Worm (Caenorhabditis elegans) whole organism, L2 larva: ENCODE results near the gene atgp-2.

ENCODE experiments used
- F13H6.1 ChIP-seq: sonication (generic microtip); optimal IDR thresholded peaks from 2 replicates; lab custom pipeline; 2016; ENCODE audit warnings: missing genetic modification characterization, missing compliant biosample characterization
- R02D3.7 ChIP-seq: fragments of 150-350 bp; optimal IDR thresholded peaks from 2 replicates; lab custom pipeline; 2014; ENCODE audit warnings: missing biosample characterization, missing genetic modification characterization
- aly-2 ChIP-seq: fragments of 150-350 bp; optimal IDR thresholded peaks from 2 replicates; lab custom pipeline; 2014; ENCODE audit warnings: missing biosample characterization, missing genetic modification characterization
- ama-1 ChIP-seq: fragments of 150-350 bp; optimal IDR thresholded peaks from 2 replicates; lab custom pipeline; 2018; ENCODE audit warnings: inconsistent platforms
- blmp-1 ChIP-seq: sonication (generic microtip); optimal IDR thresholded peaks from 2 replicates; lab custom pipeline; 2017; ENCODE audit warnings: missing genetic modification characterization, mild to moderate bottlenecking, missing compliant biosample characterization, antibody characterized with exemption, moderate library complexity; ENCODE audit not compliant: insufficient read depth
- ceh-16 ChIP-seq: fragments of 150-350 bp; optimal IDR thresholded peaks from 2 replicates; lab custom pipeline; 2014; ENCODE audit warnings: missing biosample characterization, missing genetic modification characterization
- crh-2 ChIP-seq: sonication (generic microtip); optimal IDR thresholded peaks from 2 replicates; lab custom pipeline; 2017; ENCODE audit warnings: missing biosample characterization, missing genetic modification characterization
- dmd-4 ChIP-seq: sonication (generic microtip); optimal IDR thresholded peaks from 2 replicates; lab custom pipeline; 2017; ENCODE audit warnings: missing biosample characterization, missing genetic modification characterization
- elt-1 ChIP-seq: fragments of 150-350 bp; optimal IDR thresholded peaks from 2 replicates; lab custom pipeline; 2014; ENCODE audit warnings: missing biosample characterization, missing genetic modification characterization
- gmeb-1 ChIP-seq: fragments of 150-350 bp; optimal IDR thresholded peaks from 2 replicates; lab custom pipeline; 2014; ENCODE audit warnings: missing biosample characterization, missing genetic modification characterization
- lin-11 ChIP-seq: fragments of 150-350 bp; sonication (generic microtip); optimal IDR thresholded peaks from 2 replicates; lab custom pipeline; 2014; ENCODE audit warnings: missing biosample characterization, missing genetic modification characterization, inconsistent platforms, mixed read lengths
- lin-39 ChIP-seq: fragments of 150-350 bp; optimal IDR thresholded peaks from 2 replicates; lab custom pipeline; 2014; ENCODE audit warnings: missing biosample characterization, missing genetic modification reagents, missing genetic modification characterization
- mbf-1 ChIP-seq: sonication (generic microtip); optimal IDR thresholded peaks from 2 replicates; lab custom pipeline; 2017; ENCODE audit warnings: missing biosample characterization, missing genetic modification characterization
- mdl-1 ChIP-seq, 2 experiments: fragments of 150-350 bp in 1 of 2; sonication (generic microtip) in 1 of 2; optimal IDR thresholded peaks; 2 replicates each; lab custom pipeline; 2017; ENCODE audit warnings: missing biosample characterization in 2 of 2, missing genetic modification characterization in 2 of 2
- nhr-21 ChIP-seq: fragments of 150-350 bp; optimal IDR thresholded peaks from 2 replicates; lab custom pipeline; 2014; ENCODE audit warnings: missing biosample characterization, missing genetic modification characterization
- nhr-23 ChIP-seq: fragments of 150-350 bp; optimal IDR thresholded peaks from 2 replicates; lab custom pipeline; 2014; ENCODE audit warnings: missing biosample characterization, missing genetic modification reagents, missing genetic modification characterization
- nhr-25 ChIP-seq: fragments of 150-350 bp; sonication (generic microtip); optimal IDR thresholded peaks from 3 replicates; lab custom pipeline; 2014; ENCODE audit warnings: missing biosample characterization, missing genetic modification characterization
- nhr-6 ChIP-seq: fragments of 150-350 bp; optimal IDR thresholded peaks from 2 replicates; lab custom pipeline; 2014; ENCODE audit warnings: missing biosample characterization, missing genetic modification characterization
- peb-1 ChIP-seq: fragments of 150-350 bp; optimal IDR thresholded peaks from 2 replicates; lab custom pipeline; 2014; ENCODE audit warnings: missing biosample characterization, missing genetic modification characterization
- sem-4 ChIP-seq: fragments of 150-350 bp; optimal IDR thresholded peaks from 2 replicates; lab custom pipeline; 2014; ENCODE audit warnings: missing biosample characterization, missing genetic modification reagents, missing genetic modification characterization
- skn-1 ChIP-seq: sonication (generic microtip); optimal IDR thresholded peaks from 2 replicates; lab custom pipeline; 2017; ENCODE audit warnings: missing biosample characterization, missing genetic modification characterization
- sma-3 ChIP-seq: sonication (generic microtip); optimal IDR thresholded peaks from 2 replicates; lab custom pipeline; 2016; ENCODE audit warnings: missing genetic modification reagents, missing genetic modification characterization, missing compliant biosample characterization
- sma-9 ChIP-seq, 2 experiments: fragments of 150-350 bp in 1 of 2; sonication (generic microtip) in 1 of 2; optimal IDR thresholded peaks; 2 replicates each; lab custom pipeline; 2014 to 2016; ENCODE audit warnings: missing genetic modification characterization in 2 of 2, mild to moderate bottlenecking in 1 of 2, missing biosample characterization in 1 of 2, missing compliant biosample characterization in 1 of 2, missing genetic modification reagents in 1 of 2, moderate library complexity in 1 of 2
- snpc-4 ChIP-seq: fragments of 150-350 bp; optimal IDR thresholded peaks from 2 replicates; lab custom pipeline; 2014; ENCODE audit warnings: missing biosample characterization, missing genetic modification characterization
- unc-62 ChIP-seq: fragments of 150-350 bp; optimal IDR thresholded peaks from 2 replicates; lab custom pipeline; 2014; ENCODE audit warnings: missing biosample characterization, missing genetic modification reagents, missing genetic modification characterization
- zag-1 ChIP-seq: fragments of 150-350 bp; optimal IDR thresholded peaks from 2 replicates; lab custom pipeline; 2014; ENCODE audit warnings: missing biosample characterization, missing genetic modification characterization
- ztf-1 ChIP-seq: fragments of 200-800 bp; sonication (Bioruptor generic); conservative IDR thresholded peaks from 2 replicates; pipeline ENCODE4 v1.3.6; 2022; ENCODE audit warnings: missing genetic modification characterization, missing compliant biosample characterization
- ztf-11 ChIP-seq: sonication (generic microtip); optimal IDR thresholded peaks from 2 replicates; lab custom pipeline; 2017; ENCODE audit warnings: missing biosample characterization, missing genetic modification characterization
- ztf-4 ChIP-seq: fragments of 150-350 bp; optimal IDR thresholded peaks from 2 replicates; lab custom pipeline; 2014; ENCODE audit warnings: missing biosample characterization, missing genetic modification characterization

atgp-2 gene

DNA sequence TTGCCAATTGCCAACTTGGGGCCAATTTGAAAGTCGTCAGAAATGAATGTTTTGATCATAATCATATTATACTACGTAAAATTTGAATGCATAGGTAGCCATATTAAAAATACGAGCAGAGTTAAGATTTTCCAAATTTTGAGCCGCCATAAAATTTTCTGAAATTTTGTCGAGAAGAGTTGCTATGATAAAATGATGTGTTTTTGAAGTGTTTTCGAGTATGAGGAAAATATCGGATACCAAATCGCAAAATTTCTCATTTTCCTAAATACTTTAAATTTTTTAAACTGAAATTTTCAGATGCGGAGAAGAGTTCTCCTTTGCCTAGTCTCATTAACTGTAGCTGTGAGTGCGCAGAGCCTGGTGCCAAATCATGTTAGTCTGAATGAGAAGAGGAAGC, 16.6 kb downstream of the atgp-2 start, which contains the start of gene tag-297:
Gene tag-297, plus strand, starts transcription at position 301 of the 400 bp plus-strand sequence.
- no peak for TF ChIP-seq nhr-6 (tag; lab: Kevin White, UChicago)
- no peak for TF ChIP-seq skn-1 (tag; lab: Kevin White, UChicago)

DNA sequence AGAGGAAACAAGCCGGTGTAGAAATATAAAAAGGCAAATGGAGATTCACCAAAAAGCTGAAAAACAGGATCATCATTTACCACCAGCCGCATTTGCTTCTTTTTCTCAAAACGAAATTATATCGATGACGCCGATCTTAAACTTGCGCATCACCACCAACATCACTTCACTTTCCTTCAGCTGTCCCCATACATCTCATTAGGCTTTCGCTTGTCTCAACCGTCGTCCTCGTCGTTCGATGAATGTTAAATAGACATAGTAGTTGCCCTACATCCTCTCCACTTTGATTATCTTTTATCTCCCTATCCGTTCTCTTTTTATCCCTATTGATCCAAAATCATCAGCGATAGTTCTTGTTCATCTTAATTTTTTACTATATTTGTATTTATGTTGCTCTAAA, 17.0 kb downstream of the atgp-2 start:
- TF ChIP-seq sma-3 (no peak), blmp-1 (tag; lab: Kevin White, UChicago) (peak; percentile 52)

DNA sequence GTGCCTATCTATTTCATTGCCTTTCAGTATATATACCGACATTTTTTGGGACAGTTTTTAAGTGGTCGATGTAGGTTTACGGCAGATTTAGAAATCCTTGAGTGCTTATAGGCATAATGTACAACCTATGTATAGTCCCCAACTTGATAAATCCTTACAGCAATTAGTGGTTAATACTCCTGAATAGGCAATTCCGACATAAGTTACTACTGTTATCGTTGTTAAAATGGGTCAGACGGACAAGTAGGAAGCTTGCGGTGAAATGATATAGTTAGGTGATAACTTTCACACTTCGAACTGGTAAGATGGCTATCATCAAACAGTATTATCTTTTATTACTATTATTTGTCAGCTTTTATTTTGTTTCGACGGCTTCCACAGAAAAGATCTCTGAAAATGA, 21.1 kb downstream of the atgp-2 start, which contains the start of gene mltn-10:
Gene mltn-10, plus strand, starts transcription at position 301 of the 400 bp plus-strand sequence.
- no peak for TF ChIP-seq unc-62 (GFP tag; lab: Kevin White, UChicago)
- no peak for TF ChIP-seq mdl-1 (tag; optimal IDR thresholded peaks at IDR 0.05; lab: Kevin White, UChicago)
- no peak for TF ChIP-seq gmeb-1 (tag; lab: Kevin White, UChicago)
- TF ChIP-seq elt-1 (tag; lab: Kevin White, UChicago), result no peak
- no peak for TF ChIP-seq dmd-4 (tag; lab: Kevin White, UChicago)
- TF ChIP-seq skn-1 (tag; lab: Kevin White, UChicago), result no peak
- TF ChIP-seq ztf-1 (GFP tag; lab: Robert Waterston, UW), result no peak
- TF ChIP-seq sma-9 (GFP tag; optimal IDR thresholded peaks at IDR 0.05; lab: Kevin White, UChicago), result no peak
- no peak for TF ChIP-seq sma-9 (tag; optimal IDR thresholded peaks at IDR 0.05; lab: Kevin White, UChicago)
- no peak for TF ChIP-seq ceh-16 (tag; lab: Kevin White, UChicago)
- no peak for TF ChIP-seq crh-2 (tag; lab: Kevin White, UChicago)
- no peak for TF ChIP-seq nhr-6 (tag; lab: Kevin White, UChicago)
- no peak for TF ChIP-seq aly-2 (tag; lab: Kevin White, UChicago)
- no peak for TF ChIP-seq nhr-23 (tag; lab: Kevin White, UChicago)
- no peak for TF ChIP-seq mbf-1 (tag; lab: Kevin White, UChicago)
- TF ChIP-seq R02D3.7 (tag; lab: Kevin White, UChicago), result no peak
- no peak for TF ChIP-seq peb-1
- no peak for TF ChIP-seq ztf-11 (tag; lab: Kevin White, UChicago)
- no peak for TF ChIP-seq nhr-25
- no peak for TF ChIP-seq ztf-4 (tag; lab: Kevin White, UChicago)
- no peak for TF ChIP-seq zag-1 (tag; lab: Kevin White, UChicago)

DNA sequence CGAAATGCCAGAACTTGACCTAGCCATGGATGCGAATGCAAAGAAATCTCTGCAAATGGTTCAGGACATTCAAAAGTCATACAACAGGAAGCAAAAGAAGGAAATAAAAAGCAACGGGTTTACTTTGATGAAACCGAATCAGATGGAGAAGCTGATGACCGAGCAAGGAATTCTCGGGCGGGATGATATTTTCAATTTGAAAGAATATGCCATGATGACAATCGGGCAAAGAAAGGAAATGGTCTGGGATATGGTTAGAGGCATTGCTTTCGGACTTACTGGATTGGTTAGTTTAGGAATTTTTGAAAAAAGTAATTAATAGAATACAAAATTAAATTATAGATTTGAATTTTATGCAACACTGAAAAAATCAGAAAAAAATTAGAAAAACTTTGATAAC, 23.2 kb downstream of the atgp-2 start:
- TF ChIP-seq mdl-1 (tag; optimal IDR thresholded peaks at IDR 0.05; lab: Kevin White, UChicago) (no peak), lin-39 (tag; lab: Kevin White, UChicago) (no peak)

DNA sequence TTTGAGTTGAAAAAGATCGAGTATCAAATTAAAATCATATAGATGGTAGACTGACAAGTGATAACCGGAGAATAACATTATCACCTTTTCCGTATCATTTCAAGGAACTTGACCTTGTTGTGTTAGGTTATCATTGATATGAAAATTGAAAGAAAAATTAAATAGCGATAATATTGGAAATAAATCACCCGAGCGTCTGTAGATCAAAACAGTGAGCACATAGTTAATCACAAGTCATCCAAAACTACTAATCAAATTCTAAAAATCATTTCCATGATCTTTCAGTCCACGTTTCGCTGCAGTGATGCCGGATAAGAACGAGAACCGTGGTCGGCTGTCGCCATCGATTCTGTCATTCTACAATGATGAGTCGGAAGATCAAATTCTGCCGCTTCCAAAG, 24.1 kb downstream of the atgp-2 start:
- TF ChIP-seq zag-1 (tag; lab: Kevin White, UChicago), result no peak
- no peak for TF ChIP-seq gmeb-1 (tag; lab: Kevin White, UChicago)
- TF ChIP-seq sma-9 (GFP tag; optimal IDR thresholded peaks at IDR 0.05; lab: Kevin White, UChicago), result peak; percentile 28
- no peak for TF ChIP-seq sma-9 (tag; optimal IDR thresholded peaks at IDR 0.05; lab: Kevin White, UChicago)
- no peak for TF ChIP-seq mbf-1 (tag; lab: Kevin White, UChicago)
- TF ChIP-seq nhr-21 (tag; lab: Kevin White, UChicago), result peak; percentile 40
- TF ChIP-seq ama-1 (lab: Kevin White, UChicago), result no peak
- TF ChIP-seq sem-4 (tag; lab: Kevin White, UChicago), result no peak
- TF ChIP-seq ceh-16 (tag; lab: Kevin White, UChicago), result no peak
- TF ChIP-seq F13H6.1 (tag; lab: Kevin White, UChicago), result no peak
- no peak for TF ChIP-seq aly-2 (tag; lab: Kevin White, UChicago)
- TF ChIP-seq lin-11 (tag; lab: Kevin White, UChicago), result no peak

DNA sequence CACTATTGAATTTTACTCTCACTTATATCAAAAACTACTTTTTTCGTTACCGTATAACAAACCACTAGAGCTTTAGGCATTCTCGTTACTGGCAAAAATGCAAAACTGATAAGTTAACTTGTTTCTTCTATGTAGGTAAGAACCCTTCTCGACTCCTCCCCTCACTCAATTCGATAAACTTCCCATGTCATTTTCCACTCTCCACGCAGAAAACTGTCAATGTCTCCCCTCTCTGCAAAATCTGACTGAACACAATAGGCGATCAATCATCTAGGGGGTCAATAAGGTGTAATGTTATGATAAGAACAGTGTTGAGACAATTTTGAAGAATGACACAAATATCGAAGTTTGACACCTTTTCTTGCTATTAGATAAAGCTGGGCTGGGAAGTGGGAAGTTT, 25.1 kb downstream of the atgp-2 start:
- TF ChIP-seq sma-3, result peak; percentile 1
- TF ChIP-seq ztf-1 (GFP tag; lab: Robert Waterston, UW), result no peak
- TF ChIP-seq nhr-21 (tag; lab: Kevin White, UChicago), result peak; percentile 1

DNA sequence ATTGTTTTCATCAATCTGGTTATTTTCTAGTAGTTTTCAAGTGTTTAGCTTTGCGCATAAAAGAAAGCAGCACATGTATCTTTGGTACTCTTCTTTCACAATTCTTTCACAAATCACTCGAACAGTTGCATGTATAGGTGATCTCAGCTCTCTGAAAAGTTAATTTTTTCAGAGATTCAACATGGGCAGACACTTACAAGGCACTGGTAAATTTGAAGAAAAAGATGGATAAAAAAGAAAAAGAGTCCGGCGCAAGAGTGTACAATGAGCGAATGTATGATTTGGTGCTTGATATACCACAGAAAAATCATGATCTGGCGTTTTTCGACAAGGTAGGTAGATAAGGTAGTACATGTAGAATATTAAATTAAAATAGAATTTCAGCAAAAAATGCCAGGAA, 25.7 kb downstream of the atgp-2 start:
- TF ChIP-seq ztf-1 (GFP tag; lab: Robert Waterston, UW) (no peak), aly-2 (tag; lab: Kevin White, UChicago) (no peak), snpc-4 (no peak)
